Fruit fly (Drosophila melanogaster): ENCODE results near the gene Pex12.

Gene Pex12

DNA sequence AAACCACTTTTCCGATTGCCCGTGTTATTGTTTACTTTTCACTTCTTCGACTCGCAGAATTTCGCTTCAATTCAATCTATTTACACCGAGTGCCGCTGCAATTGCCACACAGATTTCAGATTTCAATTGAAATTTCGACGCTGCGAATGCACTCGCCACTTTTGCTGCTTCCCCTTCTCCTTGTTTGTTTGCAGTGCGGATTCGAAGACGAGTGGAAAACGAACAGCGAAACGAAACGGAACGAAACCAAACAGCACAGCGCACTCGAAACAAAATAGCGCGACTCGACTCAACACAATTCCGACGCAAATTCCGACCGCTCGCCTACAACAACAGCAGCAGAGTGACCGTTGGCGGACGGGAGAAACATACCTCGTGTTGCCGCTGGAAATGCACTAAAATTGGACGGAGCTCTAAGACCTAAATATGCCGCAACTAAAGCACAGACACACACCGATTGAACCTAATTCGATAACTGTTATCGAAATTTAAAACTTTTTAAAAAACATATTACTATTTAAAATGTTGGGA is 35.0 kb downstream of the Pex12 start, which contains the start of gene drongo (continued):
- TF ChIP-seq Tbp (GFP tag; optimal IDR thresholded peaks at IDR 0.05) (no peak), CG6813 (GFP tag; optimal IDR thresholded peaks at IDR 0.05) (no peak), CG17568 (GFP tag; optimal IDR thresholded peaks at IDR 0.05) (no peak), BEAF-32 (GFP tag; optimal IDR thresholded peaks at IDR 0.05) (peak; percentile 62), CG2116 (GFP tag; optimal IDR thresholded peaks at IDR 0.05) (peak; percentile 55), hkb (optimal IDR thresholded peaks at IDR 0.05) (no peak), hkb (GFP tag; IDR thresholded peaks at IDR 0.05) (peak; percentile 52; the same call in 1 of the 2 replicates), gem (tag; optimal IDR thresholded peaks at IDR 0.05) (no peak), CG13287 (GFP tag; IDR thresholded peaks at IDR 0.05; ENCODE audit: partially characterized antibody) (peak; percentile 53; the same call in 1 of the 2 replicates), CG14860 (GFP tag; IDR thresholded peaks at IDR 0.05; ENCODE audit: partially characterized antibody) (0 out of 3 replicates have a peak, but pooled peaks have one; percentile 48), CG34422 (GFP tag; IDR thresholded peaks at IDR 0.05) (peak; percentile 60; the same call in 1 of the 3 replicates), kni (GFP tag; optimal IDR thresholded peaks at IDR 0.05) (peak; percentile 63), bsh (GFP tag; optimal IDR thresholded peaks at IDR 0.05) (peak; percentile 12 to 17), CG6272 (GFP tag; IDR thresholded peaks at IDR 0.05) (no peak; the same call in 1 of the 2 replicates), bowl (GFP tag; IDR thresholded peaks at IDR 0.05) (no peak), PHDP (tag; optimal IDR thresholded peaks at IDR 0.05) (peak; percentile 55), so (GFP tag; IDR thresholded peaks at IDR 0.05) (peak; percentile 50; the same call in 1 of the 3 replicates), sqz (GFP tag; optimal IDR thresholded peaks at IDR 0.05) (peak; percentile 39), CG17328 (GFP tag; IDR thresholded peaks at IDR 0.05) (peak; percentile 32; the same call in 1 of the 2 replicates), Xrp1 (GFP tag; IDR thresholded peaks at IDR 0.05) (0 out of 2 replicates have a peak, but pooled peaks have one; percentile 30), CG5953 (GFP tag; IDR thresholded peaks at IDR 0.05) (peak; percentile 47; the same call in 1 of the 2 replicates), CG30403 (GFP tag; optimal IDR thresholded peaks at IDR 0.05) (peak; percentile 16), CG1529 (GFP tag; optimal IDR thresholded peaks at IDR 0.05) (peak; percentile 16), NC2β (GFP tag; optimal IDR thresholded peaks at IDR 0.05) (peak; percentile 53), insv (GFP tag; optimal IDR thresholded peaks at IDR 0.05) (peak in 1 of 2 experiments; percentile 54), sna (GFP tag; IDR thresholded peaks at IDR 0.05; ENCODE audit: partially characterized antibody) (peak; percentile 52; the same call in 1 of the 2 replicates), CG15479 (GFP tag; optimal IDR thresholded peaks at IDR 0.05) (peak; percentile 94), CG2120 (GFP tag; optimal IDR thresholded peaks at IDR 0.05) (peak; percentile 50), CG1603 (tag; optimal IDR thresholded peaks at IDR 0.05) (peak; percentile 86), Mrtf (GFP tag; IDR thresholded peaks at IDR 0.05) (no peak), sim (GFP tag; IDR thresholded peaks at IDR 0.05) (0 out of 2 replicates have a peak, but pooled peaks have one; percentile 8), CG6791 (GFP tag; IDR thresholded peaks at IDR 0.05; ENCODE audit: partially characterized antibody) (peak; percentile 68), CG5180 (GFP tag; optimal IDR thresholded peaks at IDR 0.05) (peak; percentile 28), kah (GFP tag; optimal IDR thresholded peaks at IDR 0.05) (peak; percentile 83), amos (GFP tag; IDR thresholded peaks at IDR 0.05; ENCODE audit: partially characterized antibody) (peak; percentile 58; the same call in 1 of the 2 replicates), CG4617 (GFP tag; optimal IDR thresholded peaks at IDR 0.05; ENCODE audit: borderline replicate concordance) (peak; percentile 4), Bteb2 (GFP tag; optimal IDR thresholded peaks at IDR 0.05) (no peak), CG2678 (tag; optimal IDR thresholded peaks at IDR 0.05) (peak; percentile 15), CG6765 (GFP tag; optimal IDR thresholded peaks at IDR 0.05) (no peak), pfk (GFP tag; optimal IDR thresholded peaks at IDR 0.05) (peak; percentile 99), HmgD (GFP tag; optimal IDR thresholded peaks at IDR 0.05) (peak; percentile 67), Blimp-1 (GFP tag; optimal IDR thresholded peaks at IDR 0.05) (no peak), gt (GFP tag; IDR thresholded peaks at IDR 0.05) (no peak), B-H2 (GFP tag; optimal IDR thresholded peaks at IDR 0.05) (peak; percentile 57), CG10543 (GFP tag; optimal IDR thresholded peaks at IDR 0.05) (peak; percentile 76), zfh1 (GFP tag; IDR thresholded peaks at IDR 0.05) (0 out of 3 replicates have a peak, but pooled peaks have one; percentile 43), vvl (GFP tag; IDR thresholded peaks at IDR 0.05) (peak; percentile 59; the same call in 1 of the 2 replicates), CG12299 (tag; optimal IDR thresholded peaks at IDR 0.05) (peak; percentile 52)
